Fruit fly (Drosophila melanogaster): ENCODE data around the gene Hakai.
A peak's percentile ranks its signal among the peaks of the same experiment; 100 is the strongest.

Hakai gene

DNA sequence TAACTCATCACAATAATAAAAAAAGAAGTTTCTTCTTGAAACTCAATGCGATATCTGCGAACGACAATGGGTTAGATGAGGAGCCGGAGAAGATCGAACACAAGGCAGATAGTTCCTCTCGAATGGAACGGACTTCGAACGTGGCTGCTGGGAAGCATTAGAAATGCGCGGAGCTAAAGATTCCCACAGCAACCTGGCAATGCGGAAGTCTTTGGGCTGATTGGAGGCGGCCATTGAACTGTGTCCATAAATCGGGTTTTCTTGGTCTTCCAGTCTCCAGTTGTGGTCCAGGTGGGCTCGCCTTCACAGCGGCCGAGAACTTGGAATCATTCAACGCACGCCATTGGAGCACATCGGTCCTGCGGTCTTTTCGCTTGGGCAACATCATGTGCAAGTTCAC, 42.0 kb downstream of the Hakai start, which contains the start of gene CG13081:
Gene CG13081 (plus strand): TSS at position 301 of the 400 bp plus-strand sequence.
- no peak for TF ChIP-seq Mio (GFP tag; optimal IDR thresholded peaks at IDR 0.05)
- TF ChIP-seq HLH106 (tag; optimal IDR thresholded peaks at IDR 0.05): no peak
- no peak for TF ChIP-seq ey (GFP tag; optimal IDR thresholded peaks at IDR 0.05)
- no peak for TF ChIP-seq usp (GFP tag; optimal IDR thresholded peaks at IDR 0.05)
- TF ChIP-seq Sp1 (GFP tag; optimal IDR thresholded peaks at IDR 0.05): no peak
- TF ChIP-seq dmrt93B (GFP tag; optimal IDR thresholded peaks at IDR 0.05): no peak
- no peak for TF ChIP-seq tai (GFP tag; optimal IDR thresholded peaks at IDR 0.05)
- no peak for TF ChIP-seq CrebA (GFP tag; optimal IDR thresholded peaks at IDR 0.05; ENCODE audit: borderline replicate concordance)
- TF ChIP-seq sv (GFP tag; optimal IDR thresholded peaks at IDR 0.05): no peak
- no peak for TF ChIP-seq CG32264 (GFP tag; optimal IDR thresholded peaks at IDR 0.05)

DNA sequence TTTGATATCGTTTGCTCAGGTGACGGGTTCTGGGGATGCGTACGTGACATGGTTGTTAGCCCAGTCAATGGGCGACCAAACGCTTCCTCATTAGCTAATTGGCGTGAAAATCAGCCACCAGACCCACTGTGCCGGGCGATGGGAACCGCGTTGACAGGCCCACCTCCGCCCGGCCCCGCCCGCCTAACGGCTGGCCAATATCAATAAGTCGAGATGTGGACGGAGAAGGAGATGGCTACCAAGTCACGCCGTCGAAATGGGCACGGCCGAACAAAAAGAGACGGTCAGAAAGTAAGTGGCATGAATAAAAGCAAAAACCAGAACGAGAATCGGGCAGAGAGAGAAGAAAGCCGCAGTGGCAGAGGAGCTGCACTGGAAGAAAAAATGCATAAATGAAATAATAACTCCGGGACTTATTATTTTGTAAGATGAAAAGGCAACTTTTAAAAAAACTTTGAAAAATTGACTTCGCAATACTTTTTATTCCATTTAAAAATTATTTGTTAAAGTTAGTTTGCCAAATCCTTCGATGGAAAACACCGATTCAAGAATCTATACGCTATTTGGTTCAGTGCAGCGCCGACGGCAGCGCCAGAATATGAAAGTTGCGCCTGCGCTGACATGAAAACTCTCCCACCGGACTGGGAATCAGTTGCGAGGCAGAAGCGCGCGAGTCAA, 44.4 kb downstream of the Hakai start, which contains the start of gene CG13082:
Gene CG13082 (plus strand): TSS at position 647 of the 678 bp plus-strand sequence.
- TF ChIP-seq psq (GFP tag; optimal IDR thresholded peaks at IDR 0.05) (peak; percentile 88), Jra (GFP tag; optimal IDR thresholded peaks at IDR 0.05) (peak; percentile 42), Dif (GFP tag; optimal IDR thresholded peaks at IDR 0.05; ENCODE audit: partially characterized antibody) (no peak), Hnf4 (GFP tag; optimal IDR thresholded peaks at IDR 0.05) (peak; percentile 80), Rel (GFP tag; optimal IDR thresholded peaks at IDR 0.05) (no peak), Rel (tag; optimal IDR thresholded peaks at IDR 0.05) (peak; percentile 58), h (GFP tag; optimal IDR thresholded peaks at IDR 0.05) (peak; percentile 92), Sp1 (GFP tag; optimal IDR thresholded peaks at IDR 0.05) (peak; percentile 88), Dfd (GFP tag; optimal IDR thresholded peaks at IDR 0.05) (no peak), sage (GFP tag; optimal IDR thresholded peaks at IDR 0.05) (peak; percentile 29), dmrt93B (GFP tag; optimal IDR thresholded peaks at IDR 0.05) (peak; percentile 75), Hr83 (GFP tag; optimal IDR thresholded peaks at IDR 0.05; ENCODE audit: poor library complexity, severe bottlenecking) (peak; percentile 12), HLH106 (tag; optimal IDR thresholded peaks at IDR 0.05) (peak; percentile 87), Myc (optimal IDR thresholded peaks at IDR 0.05) (no peak), dl (GFP tag; optimal IDR thresholded peaks at IDR 0.05; ENCODE audit: insufficient read depth in 1 of 2, partially characterized antibody in 2 of 2) (no peak), Mio (GFP tag; optimal IDR thresholded peaks at IDR 0.05) (no peak), fru (GFP tag; optimal IDR thresholded peaks at IDR 0.05) (peak; percentile 91), CG32264 (GFP tag; optimal IDR thresholded peaks at IDR 0.05) (peak; percentile 65), GATAd (GFP tag; optimal IDR thresholded peaks at IDR 0.05) (no peak), ey (GFP tag; optimal IDR thresholded peaks at IDR 0.05) (peak; percentile 85), rgr (GFP tag; optimal IDR thresholded peaks at IDR 0.05) (peak; percentile 84), foxo (GFP tag; optimal IDR thresholded peaks at IDR 0.05) (peak in 1 of 2 experiments; percentile 90), sv (GFP tag; optimal IDR thresholded peaks at IDR 0.05) (no peak), dsf (GFP tag; optimal IDR thresholded peaks at IDR 0.05; ENCODE audit: borderline replicate concordance) (peak; percentile 44), jim (GFP tag; optimal IDR thresholded peaks at IDR 0.05) (no peak), OdsH (GFP tag; optimal IDR thresholded peaks at IDR 0.05) (peak; percentile 82), br (GFP tag; optimal IDR thresholded peaks at IDR 0.05) (peak; percentile 87), woc (GFP tag; optimal IDR thresholded peaks at IDR 0.05) (peak; percentile 74), CG9705 (GFP tag; optimal IDR thresholded peaks at IDR 0.05) (peak; percentile 73), brk (GFP tag; optimal IDR thresholded peaks at IDR 0.05) (peak; percentile 20)

DNA sequence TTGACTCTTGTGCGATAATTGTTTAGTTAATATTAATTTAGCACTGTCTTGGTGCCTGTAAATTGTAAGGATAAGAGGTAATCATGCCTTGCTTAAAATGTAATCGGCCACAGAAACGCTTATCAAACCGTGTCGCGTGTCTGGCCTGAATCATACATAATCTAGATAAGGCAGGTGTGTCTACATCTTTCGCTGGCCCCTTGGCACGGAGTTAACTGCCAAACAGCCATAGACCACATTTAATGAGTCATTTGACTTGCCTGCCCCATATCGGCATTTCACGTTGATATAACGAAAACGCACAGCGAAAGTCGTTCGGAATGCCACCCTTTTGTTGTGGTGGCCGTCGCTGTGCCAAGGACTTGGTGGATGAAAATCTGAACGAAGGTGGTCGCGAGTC, 47.0 kb downstream of the Hakai start, which contains the start of gene CG31697:
Gene CG31697 (plus strand): TSS at position 215 of the 400 bp plus-strand sequence.
- TF ChIP-seq h (GFP tag; optimal IDR thresholded peaks at IDR 0.05) (peak; percentile 86), foxo (GFP tag; optimal IDR thresholded peaks at IDR 0.05) (no peak), sage (GFP tag; optimal IDR thresholded peaks at IDR 0.05) (no peak)

DNA sequence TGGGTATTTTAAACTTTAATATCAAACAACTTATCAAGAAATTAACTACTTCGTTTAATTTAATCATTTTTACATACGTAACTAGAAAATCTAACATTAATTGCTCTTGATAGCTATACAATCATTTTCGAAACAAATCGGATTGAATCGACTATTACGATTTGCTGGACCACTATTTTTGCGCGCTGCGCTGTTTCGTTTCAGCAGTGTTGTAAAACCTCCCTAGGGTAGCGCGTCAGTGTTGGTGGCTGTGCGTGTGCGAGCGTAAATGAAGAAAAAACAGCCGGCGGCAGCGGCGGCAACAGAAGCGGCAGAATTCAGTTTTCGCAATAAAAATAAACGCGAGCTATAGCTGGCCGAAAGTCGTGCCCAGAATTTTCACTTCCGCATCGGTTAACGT, 49.0 kb downstream of the Hakai start, which contains the start of gene CG33116:
Gene CG33116 (plus strand): TSS at position 233 of the 400 bp plus-strand sequence.
- peak; percentile 84 for TF ChIP-seq sv (GFP tag; optimal IDR thresholded peaks at IDR 0.05)
- peak; percentile 61 for TF ChIP-seq CG9705 (GFP tag; optimal IDR thresholded peaks at IDR 0.05)
- TF ChIP-seq Vsx2 (GFP tag; optimal IDR thresholded peaks at IDR 0.05; ENCODE audit: partially characterized antibody): no peak
- no peak for TF ChIP-seq CrebA (GFP tag; optimal IDR thresholded peaks at IDR 0.05; ENCODE audit: borderline replicate concordance)
- no peak for TF ChIP-seq usp (GFP tag; optimal IDR thresholded peaks at IDR 0.05)
- peak; percentile 41 for TF ChIP-seq Myc (optimal IDR thresholded peaks at IDR 0.05)
- no peak for TF ChIP-seq Hr78 (GFP tag; optimal IDR thresholded peaks at IDR 0.05)
- TF ChIP-seq fru (GFP tag; optimal IDR thresholded peaks at IDR 0.05): peak; percentile 90
- no peak for TF ChIP-seq tai (GFP tag; optimal IDR thresholded peaks at IDR 0.05)
- peak; percentile 2 for TF ChIP-seq jim (GFP tag; optimal IDR thresholded peaks at IDR 0.05)
- TF ChIP-seq Dif (GFP tag; optimal IDR thresholded peaks at IDR 0.05; ENCODE audit: partially characterized antibody): no peak
- peak; percentile 82 for TF ChIP-seq brk (GFP tag; optimal IDR thresholded peaks at IDR 0.05)
- TF ChIP-seq ey (GFP tag; optimal IDR thresholded peaks at IDR 0.05): peak; percentile 89
- peak; percentile 71 for TF ChIP-seq dmrt93B (GFP tag; optimal IDR thresholded peaks at IDR 0.05)
- TF ChIP-seq HLH106 (tag; optimal IDR thresholded peaks at IDR 0.05): peak; percentile 85
- TF ChIP-seq br (GFP tag; optimal IDR thresholded peaks at IDR 0.05): peak; percentile 89
- TF ChIP-seq Dfd (GFP tag; optimal IDR thresholded peaks at IDR 0.05): no peak
- peak; percentile 86 for TF ChIP-seq OdsH (GFP tag; optimal IDR thresholded peaks at IDR 0.05)
- TF ChIP-seq Jra (GFP tag; optimal IDR thresholded peaks at IDR 0.05): peak; percentile 61
- no peak for TF ChIP-seq N (GFP tag; optimal IDR thresholded peaks at IDR 0.05)
- TF ChIP-seq dsf (GFP tag; optimal IDR thresholded peaks at IDR 0.05; ENCODE audit: borderline replicate concordance): peak; percentile 50
- TF ChIP-seq Hnf4 (GFP tag; optimal IDR thresholded peaks at IDR 0.05): peak; percentile 91
- TF ChIP-seq psq (GFP tag; optimal IDR thresholded peaks at IDR 0.05): peak; percentile 68
- TF ChIP-seq sage (GFP tag; optimal IDR thresholded peaks at IDR 0.05): peak; percentile 63
- TF ChIP-seq Rel (GFP tag; optimal IDR thresholded peaks at IDR 0.05): no peak
- TF ChIP-seq Rel (tag; optimal IDR thresholded peaks at IDR 0.05): peak; percentile 58
- TF ChIP-seq Mio (GFP tag; optimal IDR thresholded peaks at IDR 0.05): peak; percentile 63
- TF ChIP-seq pan (optimal IDR thresholded peaks at IDR 0.05): no peak
- TF ChIP-seq woc (GFP tag; optimal IDR thresholded peaks at IDR 0.05): peak; percentile 89
- TF ChIP-seq GATAd (GFP tag; optimal IDR thresholded peaks at IDR 0.05): peak; percentile 28
- peak; percentile 80 for TF ChIP-seq Sp1 (GFP tag; optimal IDR thresholded peaks at IDR 0.05)
- peak; percentile 17 to 92 for TF ChIP-seq foxo (GFP tag; optimal IDR thresholded peaks at IDR 0.05)
